Fruit fly (Drosophila melanogaster) whole organism, embryonic: ENCODE results near the gene CG43354.

Experiments
- Aef1 ChIP-seq: fragments of 200-800 bp; sonication (Bioruptor generic); IDR thresholded peaks from 3 replicates; pipeline ENCODE4 v1.3.6; 2022; ENCODE audit warnings: missing biosample characterization, missing genetic modification characterization
- Antp ChIP-seq: fragments of 200-800 bp; sonication (Bioruptor generic); optimal IDR thresholded peaks from 3 replicates; lab custom pipeline; 2016; ENCODE audit warnings: missing biosample characterization, missing genetic modification characterization
- CG10147 ChIP-seq: fragments of 200-800 bp; sonication (Bioruptor generic); optimal IDR thresholded peaks from 2 replicates; lab custom pipeline; 2019; ENCODE audit warnings: missing biosample characterization, mild to moderate bottlenecking, missing genetic modification characterization, moderate library complexity
- CG1024 ChIP-seq: fragments of 200-800 bp; sonication (Bioruptor generic); IDR thresholded peaks from 2 replicates; pipeline ENCODE4 v1.3.6; 2022; ENCODE audit warnings: missing biosample characterization, missing genetic modification characterization
- CG10565 ChIP-seq: fragments of 200-800 bp; sonication (Bioruptor generic); optimal IDR thresholded peaks from 3 replicates; lab custom pipeline; 2016; ENCODE audit warnings: missing biosample characterization, mild to moderate bottlenecking, missing genetic modification characterization
- CG11560 ChIP-seq: fragments of 200-800 bp; sonication (Bioruptor generic); IDR thresholded peaks from 3 replicates; pipeline ENCODE4 v1.3.6; 2022; ENCODE audit warnings: missing biosample characterization, missing genetic modification characterization
- CG12104 ChIP-seq: fragments of 200-800 bp; sonication (Bioruptor generic); optimal IDR thresholded peaks from 3 replicates; lab custom pipeline; 2016; ENCODE audit warnings: missing biosample characterization, missing genetic modification characterization
- CG12299 ChIP-seq: fragments of 200-800 bp; sonication (Bioruptor generic); optimal IDR thresholded peaks from 2 replicates; lab custom pipeline; 2018; ENCODE audit warnings: missing biosample characterization, mild to moderate bottlenecking, missing genetic modification characterization
- CG12659 ChIP-seq: fragments of 200-800 bp; sonication (Bioruptor generic); optimal IDR thresholded peaks from 3 replicates; lab custom pipeline; 2017; ENCODE audit warnings: mild to moderate bottlenecking, missing biosample characterization, missing genetic modification reagents, missing genetic modification characterization
- CG12769 ChIP-seq: fragments of 200-800 bp; sonication (Bioruptor generic); optimal IDR thresholded peaks from 2 replicates; lab custom pipeline; 2019; ENCODE audit warnings: missing biosample characterization, mild to moderate bottlenecking, missing genetic modification characterization, moderate library complexity
- CG15073 ChIP-seq: fragments of 200-800 bp; sonication (Bioruptor generic); optimal IDR thresholded peaks from 2 replicates; lab custom pipeline; 2016; ENCODE audit warnings: missing biosample characterization, missing genetic modification characterization
- CG15479 ChIP-seq: fragments of 200-800 bp; sonication (Bioruptor generic); optimal IDR thresholded peaks from 3 replicates; lab custom pipeline; 2019; ENCODE audit warnings: missing biosample characterization, mild to moderate bottlenecking, missing genetic modification characterization, moderate library complexity
- CG17186 ChIP-seq: fragments of 200-800 bp; sonication (Bioruptor generic); optimal IDR thresholded peaks from 3 replicates; lab custom pipeline; 2017; ENCODE audit warnings: missing biosample characterization, missing genetic modification reagents, missing genetic modification characterization
- CG17328 ChIP-seq: fragments of 200-800 bp; sonication (Bioruptor generic); IDR thresholded peaks from 2 replicates; pipeline ENCODE4 v1.3.6; 2022; ENCODE audit warnings: missing biosample characterization, missing genetic modification characterization
- CG32772 ChIP-seq: fragments of 200-800 bp; sonication (Bioruptor generic); IDR thresholded peaks from 2 replicates; pipeline ENCODE4 v1.3.6; 2022; ENCODE audit warnings: missing biosample characterization, missing genetic modification characterization
- CG34224 ChIP-seq: fragments of 200-800 bp; sonication (Bioruptor generic); IDR thresholded peaks from 3 replicates; pipeline ENCODE4 v1.3.6; 2022; ENCODE audit warnings: missing biosample characterization, missing genetic modification characterization; ENCODE audit not compliant: partially characterized antibody
- CG3838 ChIP-seq: fragments of 200-800 bp; sonication (Bioruptor generic); optimal IDR thresholded peaks from 3 replicates; lab custom pipeline; 2016; ENCODE audit warnings: missing biosample characterization, missing genetic modification characterization
- CG42726 ChIP-seq: fragments of 200-800 bp; sonication (Bioruptor generic); IDR thresholded peaks from 2 replicates; pipeline ENCODE4 v1.3.6; 2022; ENCODE audit warnings: missing biosample characterization, missing genetic modification characterization; ENCODE audit not compliant: partially characterized antibody
- CG4282 ChIP-seq: fragments of 200-800 bp; sonication (Bioruptor generic); optimal IDR thresholded peaks from 2 replicates; lab custom pipeline; 2016; ENCODE audit warnings: missing biosample characterization, missing genetic modification characterization
- CG4707 ChIP-seq: fragments of 200-800 bp; sonication (Bioruptor generic); optimal IDR thresholded peaks from 2 replicates; lab custom pipeline; 2018; ENCODE audit warnings: missing biosample characterization, mild to moderate bottlenecking, missing genetic modification characterization, moderate library complexity
- CG8089 ChIP-seq: fragments of 200-800 bp; sonication (Bioruptor generic); optimal IDR thresholded peaks from 3 replicates; lab custom pipeline; 2016; ENCODE audit warnings: missing biosample characterization, missing genetic modification characterization
- CG9727 ChIP-seq: fragments of 200-800 bp; sonication (Bioruptor generic); optimal IDR thresholded peaks from 3 replicates; lab custom pipeline; 2017; ENCODE audit warnings: missing biosample characterization, mild to moderate bottlenecking, missing genetic modification characterization
- CHES-1-like ChIP-seq: fragments of 200-800 bp; sonication (Bioruptor generic); optimal IDR thresholded peaks from 2 replicates; lab custom pipeline; 2016; ENCODE audit warnings: missing biosample characterization, missing genetic modification characterization
- E2f1 ChIP-seq: fragments of 200-800 bp; sonication (Bioruptor generic); IDR thresholded peaks from 2 replicates; pipeline ENCODE4 v1.3.6; 2022; ENCODE audit warnings: missing biosample characterization, missing genetic modification characterization
- HHEX ChIP-seq: fragments of 200-800 bp; sonication (Bioruptor generic); optimal IDR thresholded peaks from 3 replicates; lab custom pipeline; 2017; ENCODE audit warnings: missing biosample characterization, mild to moderate bottlenecking, missing genetic modification characterization, missing genetic modification reagents
- Jarid2 ChIP-seq: fragments of 200-800 bp; sonication (Bioruptor generic); optimal IDR thresholded peaks from 3 replicates; lab custom pipeline; 2017; ENCODE audit warnings: mild to moderate bottlenecking, missing biosample characterization, missing genetic modification reagents, missing genetic modification characterization
- Ptx1 ChIP-seq: fragments of 200-800 bp; sonication (Bioruptor generic); IDR thresholded peaks from 2 replicates; pipeline ENCODE4 v1.3.6; 2022; ENCODE audit warnings: missing biosample characterization, missing genetic modification characterization
- Sox102F ChIP-seq: fragments of 200-800 bp; sonication (Bioruptor generic); optimal IDR thresholded peaks from 2 replicates; lab custom pipeline; 2018; ENCODE audit warnings: missing biosample characterization, mild to moderate bottlenecking, missing genetic modification characterization, moderate library complexity
- Sry-δ ChIP-seq: fragments of 200-800 bp; sonication (Bioruptor generic); optimal IDR thresholded peaks from 2 replicates; lab custom pipeline; 2016; ENCODE audit warnings: missing biosample characterization, missing genetic modification characterization
- ash1 ChIP-seq: fragments of 200-800 bp; sonication (Bioruptor generic); optimal IDR thresholded peaks from 2 replicates; lab custom pipeline; 2018; ENCODE audit warnings: missing biosample characterization, mild to moderate bottlenecking, missing genetic modification characterization
- az2 ChIP-seq: fragments of 200-800 bp; sonication (Bioruptor generic); optimal IDR thresholded peaks from 3 replicates; lab custom pipeline; 2016; ENCODE audit warnings: missing biosample characterization, missing genetic modification characterization
- bcd ChIP-seq: fragments of 200-800 bp; sonication (Bioruptor generic); optimal IDR thresholded peaks from 2 replicates; lab custom pipeline; 2017; ENCODE audit warnings: missing biosample characterization, mild to moderate bottlenecking, missing genetic modification characterization
- btn ChIP-seq: fragments of 200-800 bp; sonication (Bioruptor generic); optimal IDR thresholded peaks from 2 replicates; lab custom pipeline; 2016; ENCODE audit warnings: missing biosample characterization, missing genetic modification characterization
- caup ChIP-seq: fragments of 200-800 bp; sonication (Bioruptor generic); optimal IDR thresholded peaks from 3 replicates; lab custom pipeline; 2017; ENCODE audit warnings: missing biosample characterization, mild to moderate bottlenecking, missing genetic modification characterization, moderate library complexity; ENCODE audit not compliant: severe bottlenecking
- cg ChIP-seq: fragments of 200-800 bp; sonication (Bioruptor generic); optimal IDR thresholded peaks from 3 replicates; lab custom pipeline; 2019; ENCODE audit warnings: missing biosample characterization, mild to moderate bottlenecking, missing genetic modification characterization, moderate library complexity
- ci ChIP-seq: fragments of 200-800 bp; sonication (Bioruptor generic); IDR thresholded peaks from 3 replicates; pipeline ENCODE4 v1.3.6; 2022; ENCODE audit warnings: missing biosample characterization, missing genetic modification characterization
- disco-r ChIP-seq: fragments of 200-800 bp; sonication (Bioruptor generic); optimal IDR thresholded peaks from 2 replicates; lab custom pipeline; 2016; ENCODE audit warnings: missing biosample characterization, missing genetic modification characterization
- ems ChIP-seq: fragments of 200-800 bp; sonication (Bioruptor generic); optimal IDR thresholded peaks from 3 replicates; lab custom pipeline; 2016; ENCODE audit warnings: missing biosample characterization, missing genetic modification characterization
- esg ChIP-seq: fragments of 200-800 bp; sonication (Bioruptor generic); conservative IDR thresholded peaks from 2 replicates; pipeline ENCODE4 v1.3.6; 2022; ENCODE audit warnings: missing biosample characterization, missing genetic modification characterization
- eyg ChIP-seq: fragments of 200-800 bp; sonication (Bioruptor generic); optimal IDR thresholded peaks from 3 replicates; lab custom pipeline; 2016; ENCODE audit warnings: missing biosample characterization, missing genetic modification characterization
- gro ChIP-seq: fragments of 200-800 bp; sonication (Bioruptor generic); optimal IDR thresholded peaks from 2 replicates; lab custom pipeline; 2016; ENCODE audit warnings: missing biosample characterization, missing genetic modification characterization
- h ChIP-seq: fragments of >200 bp; optimal IDR thresholded peaks from 2 replicates; lab custom pipeline; 2017
- hth ChIP-seq: fragments of >200 bp; optimal IDR thresholded peaks from 2 replicates; lab custom pipeline; 2017; ENCODE audit warnings: inconsistent platforms
- klu ChIP-seq: fragments of 200-800 bp; sonication (Bioruptor generic); IDR thresholded peaks from 2 replicates; pipeline ENCODE4 v1.3.6; 2022; ENCODE audit warnings: missing biosample characterization, missing genetic modification characterization
- knrl ChIP-seq: fragments of 200-800 bp; sonication (Bioruptor generic); IDR thresholded peaks from 3 replicates; pipeline ENCODE4 v1.3.6; 2022; ENCODE audit warnings: missing biosample characterization, missing genetic modification characterization; ENCODE audit not compliant: partially characterized antibody
- p53 ChIP-seq: fragments of 200-800 bp; sonication (Bioruptor generic); optimal IDR thresholded peaks from 2 replicates; lab custom pipeline; 2016; ENCODE audit warnings: missing biosample characterization, missing genetic modification characterization
- scrt ChIP-seq: fragments of 200-800 bp; sonication (Bioruptor generic); optimal IDR thresholded peaks from 2 replicates; lab custom pipeline; 2018; ENCODE audit warnings: missing biosample characterization, mild to moderate bottlenecking, missing genetic modification characterization, moderate library complexity
- slou ChIP-seq: fragments of 200-800 bp; sonication (Bioruptor generic); optimal IDR thresholded peaks from 3 replicates; lab custom pipeline; 2016; ENCODE audit warnings: missing biosample characterization, missing genetic modification characterization
- tio ChIP-seq: fragments of 200-800 bp; sonication (Bioruptor generic); optimal IDR thresholded peaks from 2 replicates; lab custom pipeline; 2017; ENCODE audit warnings: missing biosample characterization, missing genetic modification characterization, inconsistent platforms
- z ChIP-seq: fragments of 200-800 bp; sonication (Bioruptor generic); IDR thresholded peaks from 3 replicates; pipeline ENCODE4 v1.3.6; 2022; ENCODE audit warnings: missing biosample characterization, missing genetic modification characterization

CG43354 gene

DNA sequence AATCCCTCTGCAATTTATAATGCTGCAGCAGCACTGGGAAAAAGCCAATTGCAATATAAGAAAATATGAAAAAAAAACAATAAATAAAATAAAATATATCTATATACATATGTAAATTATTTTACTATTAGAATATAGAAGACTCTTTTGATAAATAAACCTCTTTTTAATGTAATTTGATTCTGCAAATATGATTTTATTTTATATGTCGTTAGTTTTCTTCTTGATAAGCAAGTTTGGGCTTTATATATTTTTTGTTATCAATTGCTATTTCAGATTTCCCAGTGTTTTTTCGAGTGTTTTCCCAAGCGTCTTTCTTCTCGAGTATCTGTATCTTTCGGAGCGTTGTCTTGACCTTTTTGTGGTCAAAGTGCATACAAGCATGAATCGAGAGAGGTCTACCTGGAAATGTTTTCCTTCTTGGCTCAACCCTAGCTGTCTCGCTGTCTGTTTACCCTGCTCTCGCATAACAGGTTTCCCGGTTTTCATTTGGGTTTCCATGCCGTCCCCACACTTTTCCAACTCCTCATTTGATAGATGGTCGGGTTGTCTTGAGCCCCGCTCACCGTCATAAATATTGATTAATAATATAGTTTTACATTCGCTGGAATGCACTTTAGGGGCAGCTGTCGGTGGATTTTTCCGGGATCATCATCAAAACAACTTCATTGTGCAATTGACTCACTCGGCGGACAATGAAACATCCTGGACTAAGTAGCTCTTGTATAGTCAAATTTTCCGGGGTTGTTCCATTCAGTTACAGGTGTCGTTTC, 4.0 kb downstream of the CG43354 start (continued):
- no peak for TF ChIP-seq CHES-1-like (GFP tag; lab: Kevin White, UChicago)
- peak; percentile 34; the same call in 1 of the 2 replicates for TF ChIP-seq Ptx1 (GFP tag; lab: Robert Waterston, UW)
- no peak for TF ChIP-seq Aef1
- no peak for TF ChIP-seq E2f1 (GFP tag; lab: Robert Waterston, UW)
- TF ChIP-seq CG12104 (GFP tag; lab: Kevin White, UChicago) = peak; percentile 43
- TF ChIP-seq tio = peak; percentile 56
- no peak for TF ChIP-seq gro (GFP tag; lab: Kevin White, UChicago)
- no peak for TF ChIP-seq ems (GFP tag; lab: Kevin White, UChicago)
- TF ChIP-seq hth (lab: Kevin White, UChicago) = peak; percentile 72
- TF ChIP-seq Sox102F (GFP tag; lab: Kevin White, UChicago) = peak; percentile 73
- no peak for TF ChIP-seq HHEX (GFP tag; lab: Kevin White, UChicago)
- TF ChIP-seq CG1024 (GFP tag; lab: Robert Waterston, UW) = no peak
- TF ChIP-seq ash1 (GFP tag; lab: Kevin White, UChicago) = no peak
- peak; percentile 36 for TF ChIP-seq CG12659 (GFP tag; lab: Kevin White, UChicago)
- TF ChIP-seq disco-r (GFP tag; lab: Kevin White, UChicago) = no peak
- no peak for TF ChIP-seq CG3838 (GFP tag; lab: Kevin White, UChicago)
- TF ChIP-seq caup (GFP tag; lab: Kevin White, UChicago) = no peak
- no peak for TF ChIP-seq CG34224 (GFP tag; lab: Robert Waterston, UW)
- TF ChIP-seq CG4282 (GFP tag; lab: Kevin White, UChicago) = no peak
- TF ChIP-seq bcd (GFP tag; lab: Kevin White, UChicago) = peak; percentile 29
- no peak for TF ChIP-seq CG12769
- TF ChIP-seq Antp = no peak
- TF ChIP-seq cg = no peak
- no peak for TF ChIP-seq knrl (GFP tag; lab: Robert Waterston, UW)
- no peak for TF ChIP-seq Sry-δ (GFP tag; lab: Kevin White, UChicago)
- TF ChIP-seq CG12299 = no peak
- TF ChIP-seq CG17328 (GFP tag; lab: Robert Waterston, UW) = no peak
- TF ChIP-seq Jarid2 = no peak
- TF ChIP-seq CG10565 = no peak
- no peak for TF ChIP-seq CG4707
- TF ChIP-seq CG17186 (GFP tag; lab: Kevin White, UChicago) = no peak
- no peak for TF ChIP-seq CG11560
- no peak for TF ChIP-seq CG15073 (GFP tag; lab: Kevin White, UChicago)
- TF ChIP-seq CG10147 = no peak
- TF ChIP-seq CG9727 = peak; percentile 87
- TF ChIP-seq scrt (GFP tag; lab: Kevin White, UChicago) = peak; percentile 6
- TF ChIP-seq btn (GFP tag; lab: Kevin White, UChicago) = no peak
- TF ChIP-seq CG15479 = peak; percentile 67
- no peak for TF ChIP-seq klu (GFP tag; lab: Robert Waterston, UW)
- TF ChIP-seq slou (GFP tag; lab: Kevin White, UChicago) = no peak
- 0 out of 3 replicates have a peak, but pooled peaks have one; percentile 17 for TF ChIP-seq z
- TF ChIP-seq p53 (GFP tag; lab: Kevin White, UChicago) = no peak
- peak; percentile 40; the same call in 1 of the 2 replicates for TF ChIP-seq esg (GFP tag; lab: Robert Waterston, UW)
- no peak for TF ChIP-seq CG42726 (GFP tag; lab: Robert Waterston, UW)
- no peak for TF ChIP-seq CG8089 (GFP tag; lab: Kevin White, UChicago)
- TF ChIP-seq az2 (GFP tag; lab: Kevin White, UChicago) = peak; percentile 37
- TF ChIP-seq ci (GFP tag; lab: Robert Waterston, UW) = peak; percentile 5; the same call in 1 of the 3 replicates
- no peak for TF ChIP-seq h (lab: Kevin White, UChicago)
- TF ChIP-seq CG32772 (GFP tag; lab: Robert Waterston, UW) = peak; percentile 36; the same call in 1 of the 2 replicates
- TF ChIP-seq eyg (GFP tag; lab: Kevin White, UChicago) = no peak
